Worm (Caenorhabditis elegans) whole organism, mixed stage, embryonic: ENCODE data around the gene clec-71.

Source experiments
- blmp-1 ChIP-seq: fragments of 150-350 bp; optimal IDR thresholded peaks from 2 replicates; lab custom pipeline; 2014; ENCODE audit warnings: missing biosample characterization, missing genetic modification characterization
- ceh-39 ChIP-seq: fragments of 150-350 bp; optimal IDR thresholded peaks from 2 replicates; lab custom pipeline; 2014; ENCODE audit warnings: missing biosample characterization, missing genetic modification characterization
- lin-13 ChIP-seq: fragments of 150-350 bp; optimal IDR thresholded peaks from 2 replicates; lab custom pipeline; 2014; ENCODE audit warnings: missing biosample characterization, missing genetic modification characterization
- lsy-2 ChIP-seq: fragments of 150-350 bp; optimal IDR thresholded peaks from 2 replicates; lab custom pipeline; 2014; ENCODE audit warnings: missing biosample characterization, missing genetic modification characterization
- nhr-237 ChIP-seq: fragments of 150-350 bp; optimal IDR thresholded peaks from 2 replicates; lab custom pipeline; 2014; ENCODE audit warnings: missing biosample characterization, missing genetic modification characterization
- nhr-28 ChIP-seq: fragments of 150-350 bp; optimal IDR thresholded peaks from 2 replicates; lab custom pipeline; 2014; ENCODE audit warnings: missing biosample characterization, missing genetic modification characterization
- pha-4 ChIP-seq: fragments of 150-350 bp; optimal IDR thresholded peaks from 2 replicates; lab custom pipeline; 2018; ENCODE audit warnings: missing biosample characterization, missing genetic modification reagents, missing genetic modification characterization
- snpc-4 ChIP-seq: fragments of 150-350 bp; optimal IDR thresholded peaks from 2 replicates; lab custom pipeline; 2014; ENCODE audit warnings: missing biosample characterization, missing genetic modification characterization
- sptf-1 ChIP-seq: sonication (generic microtip); optimal IDR thresholded peaks from 2 replicates; lab custom pipeline; 2017; ENCODE audit warnings: mild to moderate bottlenecking, missing genetic modification characterization, moderate library complexity, missing compliant biosample characterization
- unc-62 ChIP-seq: fragments of 150-350 bp; optimal IDR thresholded peaks from 2 replicates; lab custom pipeline; 2014; ENCODE audit warnings: missing biosample characterization, missing genetic modification reagents, missing genetic modification characterization

DNA sequence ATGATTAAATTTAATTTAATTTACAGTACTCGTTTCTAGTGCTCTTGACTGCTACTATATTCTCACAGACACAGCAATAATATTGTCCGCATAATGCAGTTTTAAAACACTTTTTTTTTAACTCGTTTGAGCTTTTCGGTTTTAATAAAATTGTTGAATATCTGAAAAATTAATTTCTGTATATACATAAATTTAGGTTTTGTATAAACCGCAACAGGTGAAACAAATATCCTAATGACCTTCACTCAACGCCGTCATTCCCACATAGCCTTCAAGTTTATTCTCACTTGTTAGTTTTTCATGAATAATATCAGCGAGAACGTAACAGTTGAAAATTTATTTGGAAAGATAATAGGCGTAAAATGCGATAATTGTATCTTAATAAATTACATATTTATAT lies 17.8 kb upstream of the clec-71 start, which contains the start of gene srz-19:
- no peak for TF ChIP-seq pha-4 (tag; lab: Kevin White, UChicago)
- no peak for TF ChIP-seq blmp-1 (tag; lab: Kevin White, UChicago)
- no peak for TF ChIP-seq lsy-2
- TF ChIP-seq ceh-39 (tag; lab: Kevin White, UChicago): no peak
- TF ChIP-seq snpc-4: no peak
- TF ChIP-seq nhr-237 (tag; lab: Kevin White, UChicago): no peak
- TF ChIP-seq unc-62 (GFP tag; lab: Kevin White, UChicago): no peak
- no peak for TF ChIP-seq lin-13 (tag; lab: Kevin White, UChicago)
- no peak for TF ChIP-seq sptf-1 (tag; lab: Kevin White, UChicago)
- no peak for TF ChIP-seq nhr-28 (tag; lab: Kevin White, UChicago)
